Worm (Caenorhabditis elegans): ENCODE measurements around the gene C45B11.2.

DNA sequence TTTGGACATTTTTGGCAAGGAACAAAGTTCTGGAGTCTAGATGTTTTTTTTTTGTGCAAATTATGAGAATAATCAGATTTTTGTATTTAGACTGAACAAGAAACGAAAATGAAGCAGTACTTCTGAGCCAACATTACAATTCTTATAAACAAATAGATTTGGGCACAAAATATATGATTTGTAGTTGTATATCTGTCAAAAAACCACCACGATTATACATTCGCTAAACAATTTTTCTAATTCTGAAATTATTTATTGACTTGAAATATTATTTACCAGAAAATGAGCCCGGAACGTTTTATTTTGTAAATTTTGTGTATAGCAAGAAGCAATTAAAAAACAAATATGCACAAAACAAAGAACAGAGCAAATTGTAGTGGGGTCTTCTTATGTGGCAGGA is 28.9 kb downstream of the C45B11.2 start:
- TF ChIP-seq dao-5 (tag; optimal IDR thresholded peaks at IDR 0.05): no peak
- no peak for TF ChIP-seq W03F9.2 (tag; optimal IDR thresholded peaks at IDR 0.05)
- TF ChIP-seq him-1 (tag; optimal IDR thresholded peaks at IDR 0.05): no peak
